Worm (Caenorhabditis elegans) whole organism, mixed stage, embryonic: ENCODE measurements around the gene srh-78.

Experiments used
- blmp-1 ChIP-seq: fragments of 150-350 bp; optimal IDR thresholded peaks from 2 replicates; lab custom pipeline; 2014; ENCODE audit warnings: missing biosample characterization, missing genetic modification characterization
- cnd-1 ChIP-seq: fragments of 200-800 bp; sonication (Bioruptor generic); optimal IDR thresholded peaks from 2 replicates; lab custom pipeline; 2018; ENCODE audit warnings: mild to moderate bottlenecking, missing genetic modification characterization, missing compliant biosample characterization
- elt-3 ChIP-seq: fragments of 150-350 bp; optimal IDR thresholded peaks from 2 replicates; lab custom pipeline; 2014; ENCODE audit warnings: missing biosample characterization, missing genetic modification characterization
- ham-2 ChIP-seq: fragments of 200-800 bp; sonication (Bioruptor generic); optimal IDR thresholded peaks from 2 replicates; lab custom pipeline; 2018; ENCODE audit warnings: mild to moderate bottlenecking, missing genetic modification characterization, missing compliant biosample characterization
- lsy-2 ChIP-seq: fragments of 150-350 bp; optimal IDR thresholded peaks from 2 replicates; lab custom pipeline; 2014; ENCODE audit warnings: missing biosample characterization, missing genetic modification characterization
- mep-1 ChIP-seq: fragments of 150-350 bp; optimal IDR thresholded peaks from 2 replicates; lab custom pipeline; 2017; ENCODE audit warnings: missing biosample characterization, missing genetic modification reagents, missing genetic modification characterization, inconsistent platforms
- nhr-76 ChIP-seq: sonication (generic microtip); optimal IDR thresholded peaks from 2 replicates; lab custom pipeline; 2017; ENCODE audit warnings: missing biosample characterization, missing genetic modification characterization
- tbx-8 ChIP-seq: fragments of 200-800 bp; sonication (Bioruptor generic); optimal IDR thresholded peaks from 2 replicates; lab custom pipeline; 2018; ENCODE audit warnings: mild to moderate bottlenecking, missing genetic modification characterization, moderate library complexity, missing compliant biosample characterization
- unc-62 ChIP-seq: fragments of 150-350 bp; optimal IDR thresholded peaks from 2 replicates; lab custom pipeline; 2014; ENCODE audit warnings: missing biosample characterization, missing genetic modification reagents, missing genetic modification characterization

DNA sequence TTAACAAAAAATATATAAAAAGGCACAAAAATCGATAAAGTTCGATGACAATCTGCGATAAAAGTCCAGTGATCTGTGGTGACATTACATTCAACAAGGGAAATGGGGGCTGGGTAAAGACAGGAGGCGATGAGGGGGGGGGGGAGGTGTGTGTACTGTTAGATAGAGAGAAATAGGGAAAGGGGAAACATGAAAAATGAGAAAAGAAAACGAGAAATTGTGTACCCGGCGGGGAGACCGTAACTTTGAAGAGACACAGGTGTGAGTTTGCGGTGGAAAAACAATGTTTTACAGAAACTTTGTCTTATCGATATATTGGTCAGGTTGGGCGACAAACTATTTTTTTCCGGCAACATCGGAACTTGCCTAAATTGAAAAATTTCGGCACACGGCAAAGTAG is 43.4 kb downstream of the srh-78 start:
- TF ChIP-seq mep-1 (tag; lab: Kevin White, UChicago) (no peak), ham-2 (GFP tag; lab: Kevin White, UChicago) (no peak), lsy-2 (tag; lab: Kevin White, UChicago) (no peak), elt-3 (tag; lab: Kevin White, UChicago) (no peak), nhr-76 (tag; lab: Kevin White, UChicago) (no peak), tbx-8 (GFP tag; lab: Kevin White, UChicago) (no peak), blmp-1 (no peak), unc-62 (GFP tag; lab: Kevin White, UChicago) (no peak), cnd-1 (tag; lab: Kevin White, UChicago) (no peak)
